Worm (Caenorhabditis elegans) whole organism, L1 larva: Measurements from ENCODE around the gene scl-19.

Source experiments
- F16B12.6 ChIP-seq: fragments of 150-350 bp; optimal IDR thresholded peaks from 2 replicates; lab custom pipeline; 2014; ENCODE audit warnings: missing biosample characterization, missing genetic modification characterization
- aha-1 ChIP-seq: fragments of 150-350 bp; optimal IDR thresholded peaks from 2 replicates; lab custom pipeline; 2014; ENCODE audit warnings: missing biosample characterization, missing genetic modification characterization
- alr-1 ChIP-seq: fragments of 200-800 bp; sonication (Bioruptor generic); optimal IDR thresholded peaks from 2 replicates; lab custom pipeline; 2018; ENCODE audit warnings: borderline replicate concordance, mild to moderate bottlenecking, missing genetic modification characterization, missing compliant biosample characterization
- aly-2 ChIP-seq: fragments of 150-350 bp; optimal IDR thresholded peaks from 2 replicates; lab custom pipeline; 2014; ENCODE audit warnings: missing biosample characterization, missing genetic modification characterization
- ceh-63 ChIP-seq: fragments of 200-800 bp; sonication (Bioruptor generic); optimal IDR thresholded peaks from 2 replicates; lab custom pipeline; 2018; ENCODE audit warnings: mild to moderate bottlenecking, missing genetic modification characterization, missing compliant biosample characterization
- ceh-82 ChIP-seq, 3 experiments: fragments of 150-350 bp in 1 of 3; sonication (generic microtip) in 2 of 3; optimal IDR thresholded peaks; 2 replicates each; lab custom pipeline; 2014 to 2017; ENCODE audit warnings: missing biosample characterization in 3 of 3, missing genetic modification characterization in 3 of 3
- ceh-88 ChIP-seq: fragments of 200-800 bp; sonication (Bioruptor generic); IDR thresholded peaks from 2 replicates; pipeline ENCODE4 v1.3.6; 2022; ENCODE audit warnings: missing genetic modification characterization, missing compliant biosample characterization
- dsc-1 ChIP-seq: sonication (generic microtip); optimal IDR thresholded peaks from 2 replicates; lab custom pipeline; 2016; ENCODE audit warnings: mild to moderate bottlenecking, missing genetic modification characterization, missing compliant biosample characterization
- efl-1 ChIP-seq, 4 experiments: fragments of 150-350 bp; optimal IDR thresholded peaks in 3 of 4; peaks in 1 of 4; 1 replicate in 1 of 4; 2 replicates in 3 of 4; lab custom pipeline; 2014; ENCODE audit warnings: missing biosample characterization in 2 of 4, missing genetic modification characterization in 2 of 4, missing genetic modification reagents in 2 of 4
- egl-13 ChIP-seq: sonication (generic microtip); optimal IDR thresholded peaks from 2 replicates; lab custom pipeline; 2016; ENCODE audit warnings: missing genotype, missing genetic modification reagents, missing genetic modification characterization, missing compliant biosample characterization
- ets-5 ChIP-seq: fragments of 200-800 bp; sonication (Bioruptor generic); IDR thresholded peaks from 2 replicates; pipeline ENCODE4 v1.3.6; 2022; ENCODE audit warnings: missing genetic modification characterization, missing compliant biosample characterization
- fkh-10 ChIP-seq: sonication (generic microtip); optimal IDR thresholded peaks from 2 replicates; lab custom pipeline; 2017; ENCODE audit warnings: missing biosample characterization, missing genetic modification reagents, missing genetic modification characterization
- fkh-8 ChIP-seq: sonication (generic microtip); optimal IDR thresholded peaks from 2 replicates; lab custom pipeline; 2016; ENCODE audit warnings: mild to moderate bottlenecking, missing genetic modification characterization, missing compliant biosample characterization
- lin-14 ChIP-seq: fragments of 200-800 bp; sonication (Bioruptor generic); optimal IDR thresholded peaks from 2 replicates; lab custom pipeline; 2018; ENCODE audit warnings: mild to moderate bottlenecking, missing genetic modification characterization, moderate library complexity, missing compliant biosample characterization
- lin-15B ChIP-seq: fragments of 150-350 bp; sonication (generic microtip); optimal IDR thresholded peaks from 3 replicates; lab custom pipeline; 2014; ENCODE audit warnings: missing biosample characterization, missing genetic modification characterization
- lsy-2 ChIP-seq, 2 experiments: fragments of 150-350 bp; optimal IDR thresholded peaks; 2 replicates each; lab custom pipeline; 2014; ENCODE audit warnings: missing biosample characterization in 2 of 2, missing genetic modification characterization in 2 of 2
- mab-9 ChIP-seq: fragments of 200-800 bp; sonication (Bioruptor generic); IDR thresholded peaks from 2 replicates; pipeline ENCODE4 v1.3.6; 2022; ENCODE audit warnings: missing genetic modification reagents, missing genetic modification characterization, missing compliant biosample characterization
- mep-1 ChIP-seq: fragments of 150-350 bp; optimal IDR thresholded peaks from 2 replicates; lab custom pipeline; 2014; ENCODE audit warnings: missing biosample characterization, missing genetic modification characterization
- nhr-11 ChIP-seq: fragments of 150-350 bp; optimal IDR thresholded peaks from 2 replicates; lab custom pipeline; 2014; ENCODE audit warnings: missing biosample characterization, missing genetic modification characterization
- nhr-12 ChIP-seq: sonication (generic microtip); optimal IDR thresholded peaks from 2 replicates; lab custom pipeline; 2017; ENCODE audit warnings: missing biosample characterization, missing genetic modification characterization
- nhr-19 ChIP-seq: fragments of 200-800 bp; sonication (Bioruptor generic); conservative IDR thresholded peaks from 2 replicates; pipeline ENCODE4 v1.3.6; 2022; ENCODE audit warnings: missing genetic modification characterization, missing compliant biosample characterization
- nhr-20 ChIP-seq: sonication (generic microtip); optimal IDR thresholded peaks from 2 replicates; lab custom pipeline; 2016; ENCODE audit warnings: mild to moderate bottlenecking, missing genetic modification characterization, missing compliant biosample characterization
- nhr-47 ChIP-seq: sonication (generic microtip); optimal IDR thresholded peaks from 2 replicates; lab custom pipeline; 2016; ENCODE audit warnings: mild to moderate bottlenecking, missing genetic modification characterization, moderate library complexity, missing compliant biosample characterization
- nhr-76 ChIP-seq: sonication (generic microtip); optimal IDR thresholded peaks from 2 replicates; lab custom pipeline; 2017; ENCODE audit warnings: missing biosample characterization, missing genetic modification characterization
- nhr-77 ChIP-seq: fragments of 150-350 bp; optimal IDR thresholded peaks from 2 replicates; lab custom pipeline; 2014; ENCODE audit warnings: missing biosample characterization, missing genetic modification characterization
- nhr-84 ChIP-seq: sonication (generic microtip); optimal IDR thresholded peaks from 2 replicates; lab custom pipeline; 2017; ENCODE audit warnings: missing biosample characterization, missing genetic modification characterization
- nhr-85 ChIP-seq: sonication (generic microtip); peaks from one replicate; lab custom pipeline; 2016; ENCODE audit warnings: missing genetic modification characterization, inconsistent platforms, missing compliant biosample characterization
- pax-3 ChIP-seq: fragments of 200-800 bp; sonication (Bioruptor generic); optimal IDR thresholded peaks from 2 replicates; lab custom pipeline; 2018; ENCODE audit warnings: mild to moderate bottlenecking, missing genetic modification characterization, moderate library complexity, missing compliant biosample characterization
- snu-23 ChIP-seq: sonication (generic microtip); optimal IDR thresholded peaks from 2 replicates; lab custom pipeline; 2016; ENCODE audit warnings: missing genetic modification characterization, missing compliant biosample characterization
- sox-4 ChIP-seq: sonication (generic microtip); optimal IDR thresholded peaks from 2 replicates; lab custom pipeline; 2016; ENCODE audit warnings: missing genetic modification characterization, missing compliant biosample characterization
- sup-37 ChIP-seq: fragments of 200-800 bp; sonication (Bioruptor generic); optimal IDR thresholded peaks from 2 replicates; lab custom pipeline; 2018; ENCODE audit warnings: mild to moderate bottlenecking, missing genetic modification characterization, missing compliant biosample characterization
- swsn-7 ChIP-seq: sonication (generic microtip); optimal IDR thresholded peaks from 2 replicates; lab custom pipeline; 2016; ENCODE audit warnings: missing genetic modification characterization, missing compliant biosample characterization
- unc-30 ChIP-seq: sonication (generic microtip); optimal IDR thresholded peaks from 2 replicates; lab custom pipeline; 2017; ENCODE audit warnings: missing biosample characterization, missing genetic modification characterization
- unc-86 ChIP-seq: sonication (generic microtip); optimal IDR thresholded peaks from 2 replicates; lab custom pipeline; 2016; ENCODE audit warnings: missing genetic modification characterization, missing compliant biosample characterization
- vab-15 ChIP-seq: sonication (generic microtip); optimal IDR thresholded peaks from 2 replicates; lab custom pipeline; 2017; ENCODE audit warnings: missing genotype, mild to moderate bottlenecking, missing genetic modification characterization, missing compliant biosample characterization
- xbp-1 ChIP-seq: sonication (generic microtip); optimal IDR thresholded peaks from 2 replicates; lab custom pipeline; 2016; ENCODE audit warnings: missing genetic modification characterization, missing compliant biosample characterization
- zag-1 ChIP-seq: fragments of 150-350 bp; optimal IDR thresholded peaks from 2 replicates; lab custom pipeline; 2014; ENCODE audit warnings: missing biosample characterization, missing genetic modification characterization
- zip-4 ChIP-seq: fragments of 200-800 bp; sonication (Bioruptor generic); optimal IDR thresholded peaks from 2 replicates; lab custom pipeline; 2018; ENCODE audit warnings: mild to moderate bottlenecking, missing genetic modification characterization, moderate library complexity, missing compliant biosample characterization
- ztf-11 ChIP-seq, 2 experiments: sonication (generic microtip); optimal IDR thresholded peaks; 2 replicates each; lab custom pipeline; 2016 to 2017; ENCODE audit warnings: missing genetic modification characterization in 2 of 2, missing biosample characterization in 1 of 2, missing compliant biosample characterization in 1 of 2

The scl-19 gene

ce11 chrV:18723604-18724003, 8.2 kb upstream of the scl-19 start (continued):
- TF ChIP-seq mep-1 (tag; lab: Kevin White, UChicago) (peak; percentile 96), nhr-85 (tag; lab: Kevin White, UChicago) (peak; percentile 94), aly-2 (tag; lab: Kevin White, UChicago) (no peak), lin-14 (GFP tag; lab: Kevin White, UChicago) (no peak), zag-1 (tag; lab: Kevin White, UChicago) (peak; percentile 5), vab-15 (tag; lab: Kevin White, UChicago) (no peak), aha-1 (tag; lab: Kevin White, UChicago) (no peak), nhr-76 (no peak), dsc-1 (tag; lab: Kevin White, UChicago) (peak; percentile 81), nhr-11 (peak; percentile 68), mab-9 (GFP tag; lab: Robert Waterston, UW) (no peak), lsy-2 (tag; optimal IDR thresholded peaks at IDR 0.05; lab: Kevin White, UChicago) (peak; percentile 90 to 92), zip-4 (GFP tag; lab: Kevin White, UChicago) (no peak), ets-5 (GFP tag; lab: Robert Waterston, UW) (no peak), ceh-82 (tag; optimal IDR thresholded peaks at IDR 0.05; lab: Kevin White, UChicago) (peak; percentile 75 to 90 (median 85)), nhr-84 (tag; lab: Kevin White, UChicago) (no peak), sox-4 (peak; percentile 37), nhr-77 (peak; percentile 64), unc-30 (tag; lab: Kevin White, UChicago) (no peak), swsn-7 (tag; lab: Kevin White, UChicago) (peak; percentile 95), F16B12.6 (peak; percentile 58), snu-23 (GFP tag; lab: Kevin White, UChicago) (peak; percentile 94), xbp-1 (tag; lab: Kevin White, UChicago) (peak; percentile 87), efl-1 (optimal IDR thresholded peaks at IDR 0.05; lab: Kevin White, UChicago) (peak; percentile 78 to 86), efl-1 (GFP tag; optimal IDR thresholded peaks at IDR 0.05 in 1 of 2; lab: Kevin White, UChicago) (peak; percentile 79 to 98), egl-13 (tag; lab: Kevin White, UChicago) (no peak), ztf-11 (tag; optimal IDR thresholded peaks at IDR 0.05; lab: Kevin White, UChicago) (peak in 1 of 2 experiments; percentile 72), nhr-20 (tag; lab: Kevin White, UChicago) (peak; percentile 78), nhr-47 (peak; percentile 95), ceh-88 (no peak), lin-15B (tag; lab: Kevin White, UChicago) (peak; percentile 25), nhr-12 (tag; lab: Kevin White, UChicago) (no peak), unc-86 (tag; lab: Kevin White, UChicago) (peak; percentile 86)

- TF ChIP-seq pax-3 (tag; lab: Kevin White, UChicago) (no peak), alr-1 (tag; lab: Kevin White, UChicago) (peak; percentile 97), sup-37 (GFP tag; lab: Kevin White, UChicago) (no peak), nhr-85 (tag; lab: Kevin White, UChicago) (no peak)
Observed at ce11 chrV:18724076-18724475, 7.7 kb upstream of the scl-19 start.

DNA sequence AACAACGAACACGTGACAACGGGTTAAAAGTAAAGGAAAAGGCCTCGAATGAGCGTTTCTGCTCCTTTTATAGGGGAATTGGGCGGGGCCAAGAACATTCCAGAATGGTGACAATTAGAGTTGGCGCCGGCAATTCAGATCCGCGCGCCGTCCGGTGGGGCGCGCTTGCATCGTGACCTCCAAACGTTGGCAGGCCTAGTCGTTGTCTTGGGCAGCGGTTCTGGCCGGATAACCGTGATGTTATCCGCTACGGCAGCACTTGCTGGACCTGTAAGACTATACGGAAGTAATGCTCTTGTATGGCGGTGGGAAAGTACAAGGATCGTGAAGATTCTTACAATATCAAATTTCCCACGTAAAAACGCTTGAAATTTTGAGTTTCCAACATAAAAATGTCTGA, 7.0 kb upstream of the scl-19 start:
- TF ChIP-seq ztf-11 (tag; optimal IDR thresholded peaks at IDR 0.05; lab: Kevin White, UChicago) (peak in 1 of 2 experiments; percentile 10), ceh-63 (GFP tag; lab: Kevin White, UChicago) (peak; percentile 10)

ce11 chrV:18725858-18726257, 5.9 kb upstream of the scl-19 start:
- TF ChIP-seq fkh-8 (tag; lab: Kevin White, UChicago) (peak; percentile 32), fkh-10 (GFP tag; lab: Kevin White, UChicago) (peak; percentile 23), ceh-82 (tag; optimal IDR thresholded peaks at IDR 0.05; lab: Kevin White, UChicago) (peak in 1 of 3 experiments; percentile 44), nhr-19 (GFP tag; lab: Robert Waterston, UW) (no peak; the same call in 1 of the 2 replicates), efl-1 (optimal IDR thresholded peaks at IDR 0.05; lab: Kevin White, UChicago) (peak; percentile 0 to 10), efl-1 (GFP tag; optimal IDR thresholded peaks at IDR 0.05 in 1 of 2; lab: Kevin White, UChicago) (no peak), lin-14 (GFP tag; lab: Kevin White, UChicago) (no peak), unc-86 (tag; lab: Kevin White, UChicago) (peak; percentile 14)
